Worm (Caenorhabditis elegans) whole organism, late embryonic: ENCODE measurements around the gene oac-55.

Source experiments
- K02D7.2 ChIP-seq: sonication (generic microtip); optimal IDR thresholded peaks from 2 replicates; lab custom pipeline; 2017; ENCODE audit warnings: mild to moderate bottlenecking, missing genetic modification characterization, missing compliant biosample characterization
- K09A11.1 ChIP-seq: sonication (generic microtip); optimal IDR thresholded peaks from 2 replicates; lab custom pipeline; 2017; ENCODE audit warnings: antibody characterized with exemption, mild to moderate bottlenecking, missing genetic modification characterization, missing compliant biosample characterization; ENCODE audit not compliant: insufficient read depth
- ama-1 ChIP-seq: fragments of 150-350 bp; optimal IDR thresholded peaks from 2 replicates; lab custom pipeline; 2014
- ceh-18 ChIP-seq: sonication (generic microtip); optimal IDR thresholded peaks from 2 replicates; lab custom pipeline; 2016; ENCODE audit warnings: missing genetic modification characterization, missing compliant biosample characterization
- ceh-2 ChIP-seq: sonication (generic microtip); optimal IDR thresholded peaks from 2 replicates; lab custom pipeline; 2016; ENCODE audit warnings: missing genotype, missing genetic modification characterization, missing compliant biosample characterization
- ceh-24 ChIP-seq: sonication (generic microtip); optimal IDR thresholded peaks from 2 replicates; lab custom pipeline; 2016; ENCODE audit warnings: mild to moderate bottlenecking, missing genetic modification characterization, missing compliant biosample characterization
- ceh-30 ChIP-seq: fragments of 150-350 bp; optimal IDR thresholded peaks from 2 replicates; lab custom pipeline; 2014; ENCODE audit warnings: missing biosample characterization, missing genetic modification characterization
- ceh-31 ChIP-seq: sonication (generic microtip); optimal IDR thresholded peaks from 2 replicates; lab custom pipeline; 2016; ENCODE audit warnings: missing genetic modification characterization, missing compliant biosample characterization
- ceh-45 ChIP-seq: fragments of 200-800 bp; sonication (Bioruptor generic); IDR thresholded peaks from 2 replicates; pipeline ENCODE4 v1.3.6; 2022; ENCODE audit warnings: missing genetic modification reagents, missing genetic modification characterization, missing compliant biosample characterization
- dmd-4 ChIP-seq: sonication (generic microtip); optimal IDR thresholded peaks from 2 replicates; lab custom pipeline; 2016; ENCODE audit warnings: borderline replicate concordance, missing genetic modification characterization, missing compliant biosample characterization
- elt-4 ChIP-seq: sonication (generic microtip); optimal IDR thresholded peaks from 2 replicates; lab custom pipeline; 2016; ENCODE audit warnings: missing genetic modification characterization, missing compliant biosample characterization
- eyg-1 ChIP-seq: sonication (generic microtip); optimal IDR thresholded peaks from 2 replicates; lab custom pipeline; 2016; ENCODE audit warnings: missing genotype, missing genetic modification characterization, missing compliant biosample characterization
- fax-1 ChIP-seq: sonication (generic microtip); optimal IDR thresholded peaks from 2 replicates; lab custom pipeline; 2016; ENCODE audit warnings: missing genotype, missing genetic modification characterization, missing compliant biosample characterization
- fkh-10 ChIP-seq: fragments of 150-350 bp; optimal IDR thresholded peaks from 2 replicates; lab custom pipeline; 2014; ENCODE audit warnings: missing biosample characterization, missing genetic modification reagents, missing genetic modification characterization
- gmeb-2 ChIP-seq: sonication (generic microtip); optimal IDR thresholded peaks from 2 replicates; lab custom pipeline; 2016; ENCODE audit warnings: missing genetic modification characterization, inconsistent platforms, missing compliant biosample characterization
- lin-11 ChIP-seq: fragments of 200-800 bp; sonication (Bioruptor generic); optimal IDR thresholded peaks from 2 replicates; lab custom pipeline; 2018; ENCODE audit warnings: mild to moderate bottlenecking, missing genetic modification characterization, missing compliant biosample characterization
- madf-2 ChIP-seq: sonication (generic microtip); optimal IDR thresholded peaks from 2 replicates; lab custom pipeline; 2017; ENCODE audit warnings: missing genetic modification characterization, missing compliant biosample characterization
- nfya-1 ChIP-seq: sonication (generic microtip); optimal IDR thresholded peaks from 2 replicates; lab custom pipeline; 2017; ENCODE audit warnings: missing genetic modification characterization, mild to moderate bottlenecking, missing compliant biosample characterization, antibody characterized with exemption, moderate library complexity
- nhr-232 ChIP-seq: sonication (generic microtip); optimal IDR thresholded peaks from 2 replicates; lab custom pipeline; 2016; ENCODE audit warnings: missing genetic modification characterization, missing compliant biosample characterization
- pag-3 ChIP-seq: sonication (generic microtip); optimal IDR thresholded peaks from 2 replicates; lab custom pipeline; 2016; ENCODE audit warnings: missing compliant biosample characterization, missing genetic modification characterization, borderline replicate concordance
- pat-9 ChIP-seq: fragments of 200-800 bp; sonication (Bioruptor generic); optimal IDR thresholded peaks from 2 replicates; lab custom pipeline; 2018; ENCODE audit warnings: mild to moderate bottlenecking, missing genetic modification characterization, moderate library complexity, missing compliant biosample characterization
- pax-1 ChIP-seq: fragments of 150-350 bp; optimal IDR thresholded peaks from 2 replicates; lab custom pipeline; 2014; ENCODE audit warnings: missing biosample characterization, missing genetic modification characterization
- pha-2 ChIP-seq: sonication (generic microtip); optimal IDR thresholded peaks from 2 replicates; lab custom pipeline; 2017; ENCODE audit warnings: mild to moderate bottlenecking, missing genetic modification characterization, missing compliant biosample characterization
- pqm-1 ChIP-seq: sonication (generic microtip); optimal IDR thresholded peaks from 2 replicates; lab custom pipeline; 2016; ENCODE audit warnings: missing genetic modification characterization, missing compliant biosample characterization
- pros-1 ChIP-seq: fragments of 150-350 bp; optimal IDR thresholded peaks from 2 replicates; lab custom pipeline; 2014; ENCODE audit warnings: missing biosample characterization, missing genetic modification reagents, missing genetic modification characterization
- rnt-1 ChIP-seq: sonication (generic microtip); optimal IDR thresholded peaks from 2 replicates; lab custom pipeline; 2016; ENCODE audit warnings: missing genetic modification characterization, missing compliant biosample characterization
- sox-4 ChIP-seq: sonication (generic microtip); optimal IDR thresholded peaks from 2 replicates; lab custom pipeline; 2017; ENCODE audit warnings: mild to moderate bottlenecking, missing genetic modification characterization, inconsistent platforms, missing compliant biosample characterization
- syd-9 ChIP-seq: sonication (generic microtip); optimal IDR thresholded peaks from 2 replicates; lab custom pipeline; 2016; ENCODE audit warnings: mild to moderate bottlenecking, missing genetic modification characterization, moderate library complexity, missing compliant biosample characterization
- tbx-2 ChIP-seq: sonication (generic microtip); optimal IDR thresholded peaks from 2 replicates; lab custom pipeline; 2016; ENCODE audit warnings: missing genetic modification characterization, missing compliant biosample characterization
- ttx-3 ChIP-seq: sonication (generic microtip); optimal IDR thresholded peaks from 2 replicates; lab custom pipeline; 2016; ENCODE audit warnings: missing genetic modification reagents, missing genetic modification characterization, missing compliant biosample characterization
- unc-42 ChIP-seq: sonication (generic microtip); optimal IDR thresholded peaks from 2 replicates; lab custom pipeline; 2016; ENCODE audit warnings: missing genotype, missing genetic modification characterization, missing compliant biosample characterization
- unc-86 ChIP-seq: sonication (generic microtip); optimal IDR thresholded peaks from 2 replicates; lab custom pipeline; 2016; ENCODE audit warnings: missing genetic modification characterization, missing compliant biosample characterization
- ztf-16 ChIP-seq: sonication (generic microtip); optimal IDR thresholded peaks from 2 replicates; lab custom pipeline; 2017; ENCODE audit warnings: missing genetic modification characterization, missing compliant biosample characterization

oac-55 gene

ce11 chrV:3718507-3718906 lies 42.4 kb upstream of the oac-55 start:
- no peak for TF ChIP-seq pat-9 (tag; lab: Kevin White, UChicago)
- TF ChIP-seq pag-3 = no peak
- no peak for TF ChIP-seq nfya-1 (tag; lab: Kevin White, UChicago)
- no peak for TF ChIP-seq fax-1
- TF ChIP-seq lin-11 (tag; lab: Kevin White, UChicago) = no peak
- TF ChIP-seq elt-4 (tag; lab: Kevin White, UChicago) = no peak
- no peak for TF ChIP-seq fkh-10 (GFP tag; lab: Kevin White, UChicago)
- no peak for TF ChIP-seq dmd-4 (tag; lab: Kevin White, UChicago)

ce11 chrV:3724772-3725171 lies 36.2 kb upstream of the oac-55 start, which contains the start of gene str-30:
TSS of gene str-30 (plus strand) at chrV:3725072.
- TF ChIP-seq gmeb-2 (tag; lab: Kevin White, UChicago) = no peak
- TF ChIP-seq lin-11 (tag; lab: Kevin White, UChicago) = no peak
- no peak for TF ChIP-seq ceh-45 (GFP tag; lab: Robert Waterston, UW)
- no peak for TF ChIP-seq ceh-30
- TF ChIP-seq syd-9 = no peak
- TF ChIP-seq ama-1 (lab: Kevin White, UChicago) = no peak
- TF ChIP-seq K09A11.1 = no peak
- TF ChIP-seq unc-42 = no peak
- no peak for TF ChIP-seq dmd-4 (tag; lab: Kevin White, UChicago)
- TF ChIP-seq pat-9 (tag; lab: Kevin White, UChicago) = no peak
- no peak for TF ChIP-seq ztf-16 (tag; lab: Kevin White, UChicago)
- TF ChIP-seq rnt-1 (tag; lab: Kevin White, UChicago) = no peak
- TF ChIP-seq unc-86 = no peak
- no peak for TF ChIP-seq pag-3
- TF ChIP-seq nfya-1 (tag; lab: Kevin White, UChicago) = no peak

ce11 chrV:3738409-3738808 lies 22.5 kb upstream of the oac-55 start:
- TF ChIP-seq unc-42 (peak; percentile 9), K02D7.2 (tag; lab: Kevin White, UChicago) (no peak)

- TF ChIP-seq tbx-2 (no peak), pqm-1 (tag; lab: Kevin White, UChicago) (no peak), nhr-232 (tag; lab: Kevin White, UChicago) (no peak), pros-1 (tag; lab: Kevin White, UChicago) (no peak), sox-4 (tag; lab: Kevin White, UChicago) (no peak)
Observed at ce11 chrV:3739302-3739701, 21.6 kb upstream of the oac-55 start, which contains the start of gene hpo-36. TSS of gene hpo-36 (minus strand) at chrV:3739402.

- TF ChIP-seq fax-1 (no peak), nhr-232 (tag; lab: Kevin White, UChicago) (no peak), K02D7.2 (tag; lab: Kevin White, UChicago) (no peak), dmd-4 (tag; lab: Kevin White, UChicago) (no peak), unc-42 (peak; percentile 4), K09A11.1 (no peak), ttx-3 (tag; lab: Kevin White, UChicago) (no peak), nfya-1 (tag; lab: Kevin White, UChicago) (peak; percentile 18), ceh-2 (tag; lab: Kevin White, UChicago) (no peak), sox-4 (tag; lab: Kevin White, UChicago) (no peak), pqm-1 (tag; lab: Kevin White, UChicago) (no peak), eyg-1 (no peak), ceh-31 (tag; lab: Kevin White, UChicago) (peak; percentile 2)
Observed at ce11 chrV:3743172-3743626, 17.7 kb upstream of the oac-55 start, which contains the start of gene mtm-9. TSS of gene mtm-9 (plus strand) at chrV:3743576.

ce11 chrV:3750328-3750727 lies 10.6 kb upstream of the oac-55 start:
- no peak for TF ChIP-seq pha-2 (tag; lab: Kevin White, UChicago)
- TF ChIP-seq pax-1 (tag; lab: Kevin White, UChicago) = no peak
- no peak for TF ChIP-seq eyg-1
- TF ChIP-seq dmd-4 (tag; lab: Kevin White, UChicago) = no peak
- no peak for TF ChIP-seq rnt-1 (tag; lab: Kevin White, UChicago)
- TF ChIP-seq madf-2 (tag; lab: Kevin White, UChicago) = no peak
- TF ChIP-seq unc-86 = no peak
- TF ChIP-seq ttx-3 (tag; lab: Kevin White, UChicago) = no peak
- TF ChIP-seq ceh-2 (tag; lab: Kevin White, UChicago) = no peak
- no peak for TF ChIP-seq pag-3
- no peak for TF ChIP-seq ceh-18 (tag; lab: Kevin White, UChicago)
- TF ChIP-seq ceh-24 (tag; lab: Kevin White, UChicago) = no peak
- no peak for TF ChIP-seq lin-11 (tag; lab: Kevin White, UChicago)
- TF ChIP-seq, all 69 proteins: peak for 0
